Fruit fly (Drosophila melanogaster) whole organism, embryonic: ENCODE data around the gene CG13373.
A peak's percentile ranks its signal among the peaks of the same experiment; 100 is the strongest.

ENCODE experiments used
- Abd-B ChIP-seq: fragments of 200-800 bp; sonication (Bioruptor generic); optimal IDR thresholded peaks from 2 replicates; lab custom pipeline; 2018; ENCODE audit warnings: missing biosample characterization, mild to moderate bottlenecking, missing genetic modification characterization, moderate library complexity
- Aef1 ChIP-seq: fragments of 200-800 bp; sonication (Bioruptor generic); IDR thresholded peaks from 3 replicates; pipeline ENCODE4 v1.3.6; 2022; ENCODE audit warnings: missing biosample characterization, missing genetic modification characterization
- BtbVII ChIP-seq: fragments of 200-800 bp; sonication (Bioruptor generic); optimal IDR thresholded peaks from 3 replicates; lab custom pipeline; 2017; ENCODE audit warnings: missing biosample characterization, mild to moderate bottlenecking, missing genetic modification characterization
- Bteb2 ChIP-seq: fragments of 200-800 bp; sonication (Bioruptor generic); optimal IDR thresholded peaks from 2 replicates; lab custom pipeline; 2016; ENCODE audit warnings: missing biosample characterization, missing genetic modification characterization
- CG10267 ChIP-seq: fragments of 200-800 bp; sonication (Bioruptor generic); optimal IDR thresholded peaks from 2 replicates; lab custom pipeline; 2018; ENCODE audit warnings: missing biosample characterization, mild to moderate bottlenecking, missing genetic modification characterization, moderate library complexity
- CG10979 ChIP-seq: fragments of 200-800 bp; sonication (Bioruptor generic); optimal IDR thresholded peaks from 2 replicates; lab custom pipeline; 2018; ENCODE audit warnings: missing biosample characterization, mild to moderate bottlenecking, missing genetic modification characterization, moderate library complexity
- CG12104 ChIP-seq: fragments of 200-800 bp; sonication (Bioruptor generic); optimal IDR thresholded peaks from 3 replicates; lab custom pipeline; 2016; ENCODE audit warnings: missing biosample characterization, missing genetic modification characterization
- CG13624 ChIP-seq: fragments of 200-800 bp; sonication (Bioruptor generic); optimal IDR thresholded peaks from 2 replicates; lab custom pipeline; 2016; ENCODE audit warnings: missing biosample characterization, missing genetic modification characterization
- CG14965 ChIP-seq: fragments of 200-800 bp; sonication (Bioruptor generic); optimal IDR thresholded peaks from 2 replicates; lab custom pipeline; 2016; ENCODE audit warnings: missing biosample characterization, missing genetic modification characterization, borderline replicate concordance
- CG15479 ChIP-seq: fragments of 200-800 bp; sonication (Bioruptor generic); optimal IDR thresholded peaks from 3 replicates; lab custom pipeline; 2019; ENCODE audit warnings: missing biosample characterization, mild to moderate bottlenecking, missing genetic modification characterization, moderate library complexity
- CG15601 ChIP-seq: fragments of 200-800 bp; sonication (Bioruptor generic); optimal IDR thresholded peaks from 3 replicates; lab custom pipeline; 2019; ENCODE audit warnings: missing biosample characterization, mild to moderate bottlenecking, missing genetic modification characterization, moderate library complexity
- CG1602 ChIP-seq: fragments of 200-800 bp; sonication (Bioruptor generic); optimal IDR thresholded peaks from 3 replicates; lab custom pipeline; 2016; ENCODE audit warnings: missing biosample characterization, missing genetic modification characterization
- CG16779 ChIP-seq: fragments of 200-800 bp; sonication (Bioruptor generic); IDR thresholded peaks from 2 replicates; pipeline ENCODE4 v1.3.6; 2022; ENCODE audit warnings: missing biosample characterization, missing genetic modification characterization
- CG2129 ChIP-seq: fragments of 200-800 bp; sonication (Bioruptor generic); IDR thresholded peaks from 2 replicates; pipeline ENCODE4 v1.3.6; 2022; ENCODE audit warnings: missing biosample characterization, missing genetic modification characterization; ENCODE audit not compliant: partially characterized antibody
- CG31365 ChIP-seq: fragments of 200-800 bp; sonication (Bioruptor generic); optimal IDR thresholded peaks from 2 replicates; lab custom pipeline; 2018; ENCODE audit warnings: missing biosample characterization, mild to moderate bottlenecking, missing genetic modification characterization
- CG3163 ChIP-seq: fragments of 200-800 bp; sonication (Bioruptor generic); optimal IDR thresholded peaks from 3 replicates; lab custom pipeline; 2016; ENCODE audit warnings: missing biosample characterization, missing genetic modification characterization
- CG32532 ChIP-seq: fragments of 200-800 bp; sonication (Bioruptor generic); IDR thresholded peaks from 2 replicates; pipeline ENCODE4 v1.3.6; 2022; ENCODE audit warnings: missing biosample characterization, missing genetic modification characterization
- CG33213 ChIP-seq: fragments of 200-800 bp; sonication (Bioruptor generic); optimal IDR thresholded peaks from 3 replicates; lab custom pipeline; 2016; ENCODE audit warnings: missing biosample characterization, missing genetic modification characterization
- CG34224 ChIP-seq: fragments of 200-800 bp; sonication (Bioruptor generic); IDR thresholded peaks from 3 replicates; pipeline ENCODE4 v1.3.6; 2022; ENCODE audit warnings: missing biosample characterization, missing genetic modification characterization; ENCODE audit not compliant: partially characterized antibody
- CG6791 ChIP-seq: fragments of 200-800 bp; sonication (Bioruptor generic); IDR thresholded peaks from 3 replicates; pipeline ENCODE4 v1.3.6; 2022; ENCODE audit warnings: missing biosample characterization, missing genetic modification characterization; ENCODE audit not compliant: partially characterized antibody
- CG6813 ChIP-seq: fragments of 200-800 bp; sonication (Bioruptor generic); optimal IDR thresholded peaks from 2 replicates; lab custom pipeline; 2017; ENCODE audit warnings: missing biosample characterization, missing genetic modification characterization, mild to moderate bottlenecking, moderate library complexity, missing genetic modification reagents
- CG9609 ChIP-seq: fragments of 200-800 bp; sonication (Bioruptor generic); optimal IDR thresholded peaks from 3 replicates; lab custom pipeline; 2016; ENCODE audit warnings: missing biosample characterization, missing genetic modification characterization
- CkIIα-i1 ChIP-seq: fragments of 200-800 bp; sonication (Bioruptor generic); IDR thresholded peaks from 2 replicates; pipeline ENCODE4 v1.3.6; 2022; ENCODE audit warnings: missing biosample characterization, missing genetic modification characterization
- Hand ChIP-seq: fragments of 200-800 bp; sonication (Bioruptor generic); optimal IDR thresholded peaks from 2 replicates; lab custom pipeline; 2017; ENCODE audit warnings: mild to moderate bottlenecking, missing biosample characterization, missing genetic modification reagents, missing genetic modification characterization
- Hmr ChIP-seq: fragments of 200-800 bp; sonication (Bioruptor generic); optimal IDR thresholded peaks from 3 replicates; lab custom pipeline; 2017; ENCODE audit warnings: mild to moderate bottlenecking, missing biosample characterization, missing genetic modification reagents, missing genetic modification characterization
- Hr39 ChIP-seq: fragments of >200 bp; optimal IDR thresholded peaks from 2 replicates; lab custom pipeline; 2017
- Hr78 ChIP-seq, 2 experiments: fragments of 200-800 bp in 1 of 2; fragments of >200 bp in 1 of 2; sonication (Bioruptor generic) in 1 of 2; optimal IDR thresholded peaks; 2 replicates each; lab custom pipeline; 2017 to 2019; ENCODE audit warnings: missing biosample characterization in 2 of 2, missing genetic modification characterization in 2 of 2, mild to moderate bottlenecking in 1 of 2, moderate library complexity in 1 of 2
- Meics ChIP-seq: fragments of 200-800 bp; sonication (Bioruptor generic); optimal IDR thresholded peaks from 2 replicates; lab custom pipeline; 2017; ENCODE audit warnings: missing biosample characterization, mild to moderate bottlenecking, missing genetic modification characterization
- NK7.1 ChIP-seq: fragments of 200-800 bp; sonication (Bioruptor generic); optimal IDR thresholded peaks from 3 replicates; lab custom pipeline; 2016; ENCODE audit warnings: missing biosample characterization, missing genetic modification characterization
- Xrp1 ChIP-seq: fragments of 200-800 bp; sonication (Bioruptor generic); IDR thresholded peaks from 2 replicates; pipeline ENCODE4 v1.3.6; 2022; ENCODE audit warnings: missing biosample characterization, missing genetic modification characterization
- ara ChIP-seq: fragments of 200-800 bp; sonication (Bioruptor generic); IDR thresholded peaks from 2 replicates; pipeline ENCODE4 v1.3.6; 2022; ENCODE audit warnings: missing biosample characterization, missing genetic modification characterization
- br ChIP-seq: fragments of >200 bp; optimal IDR thresholded peaks from 2 replicates; lab custom pipeline; 2017
- chinmo ChIP-seq: fragments of 200-800 bp; sonication (Bioruptor generic); IDR thresholded peaks from 4 replicates; pipeline ENCODE4 v1.3.6; 2022; ENCODE audit warnings: missing biosample characterization, missing genetic modification characterization; ENCODE audit not compliant: partially characterized antibody
- crc ChIP-seq: fragments of 200-800 bp; sonication (Bioruptor generic); optimal IDR thresholded peaks from 2 replicates; lab custom pipeline; 2016; ENCODE audit warnings: missing biosample characterization, missing genetic modification characterization
- crol ChIP-seq: fragments of 200-800 bp; sonication (Bioruptor generic); IDR thresholded peaks from 2 replicates; pipeline ENCODE4 v1.3.6; 2022; ENCODE audit warnings: missing biosample characterization, missing genetic modification characterization
- da ChIP-seq: fragments of 200-800 bp; sonication (Bioruptor generic); optimal IDR thresholded peaks from 2 replicates; lab custom pipeline; 2016; ENCODE audit warnings: missing biosample characterization, missing genetic modification characterization
- disco-r ChIP-seq: fragments of 200-800 bp; sonication (Bioruptor generic); optimal IDR thresholded peaks from 2 replicates; lab custom pipeline; 2016; ENCODE audit warnings: missing biosample characterization, missing genetic modification characterization
- fd64A ChIP-seq: fragments of 200-800 bp; sonication (Bioruptor generic); optimal IDR thresholded peaks from 3 replicates; lab custom pipeline; 2018; ENCODE audit warnings: missing biosample characterization, mild to moderate bottlenecking, missing genetic modification characterization
- fru ChIP-seq: fragments of >200 bp; optimal IDR thresholded peaks from 2 replicates; lab custom pipeline; 2017
- ftz-f1 ChIP-seq: fragments of 200-800 bp; sonication (Bioruptor generic); optimal IDR thresholded peaks from 2 replicates; lab custom pipeline; 2016; ENCODE audit warnings: missing biosample characterization, missing genetic modification characterization
- lola ChIP-seq, 3 experiments: fragments of >200 bp in 2 of 3; fragments of 200-800 bp in 1 of 3; sonication (Bioruptor generic) in 1 of 3; optimal IDR thresholded peaks; 2 replicates each; lab custom pipeline; 2017 to 2019; ENCODE audit warnings: missing biosample characterization in 3 of 3, missing genetic modification characterization in 3 of 3, mild to moderate bottlenecking in 1 of 3, moderate library complexity in 1 of 3
- nmo ChIP-seq: fragments of 200-800 bp; sonication (Bioruptor generic); optimal IDR thresholded peaks from 2 replicates; lab custom pipeline; 2018; ENCODE audit warnings: missing biosample characterization, mild to moderate bottlenecking, missing genetic modification characterization, moderate library complexity
- pita ChIP-seq: fragments of 200-800 bp; sonication (Bioruptor generic); optimal IDR thresholded peaks from 2 replicates; lab custom pipeline; 2017; ENCODE audit warnings: missing biosample characterization, mild to moderate bottlenecking, missing genetic modification characterization
- repo ChIP-seq: fragments of 200-800 bp; sonication (Bioruptor generic); optimal IDR thresholded peaks from 2 replicates; lab custom pipeline; 2016; ENCODE audit warnings: missing biosample characterization, missing genetic modification characterization
- run ChIP-seq: fragments of 200-800 bp; sonication (Bioruptor generic); optimal IDR thresholded peaks from 3 replicates; lab custom pipeline; 2018; ENCODE audit warnings: missing biosample characterization, mild to moderate bottlenecking, missing genetic modification characterization
- sisA ChIP-seq: fragments of 200-800 bp; sonication (Bioruptor generic); IDR thresholded peaks from 2 replicates; pipeline ENCODE4 v1.3.6; 2022; ENCODE audit warnings: missing biosample characterization, missing genetic modification characterization
- tap ChIP-seq: fragments of 200-800 bp; optimal IDR thresholded peaks from 3 replicates; lab custom pipeline; 2019; ENCODE audit warnings: missing biosample characterization, mild to moderate bottlenecking, missing genetic modification characterization, moderate library complexity
- tgo ChIP-seq: fragments of 200-800 bp; sonication (Bioruptor generic); IDR thresholded peaks from 3 replicates; pipeline ENCODE4 v1.3.6; 2022; ENCODE audit warnings: missing biosample characterization, missing genetic modification characterization
- usp ChIP-seq: fragments of >200 bp; optimal IDR thresholded peaks from 2 replicates; lab custom pipeline; 2017; ENCODE audit warnings: missing biosample characterization, missing genetic modification characterization
- z ChIP-seq: fragments of 200-800 bp; sonication (Bioruptor generic); IDR thresholded peaks from 3 replicates; pipeline ENCODE4 v1.3.6; 2022; ENCODE audit warnings: missing biosample characterization, missing genetic modification characterization

The CG13373 gene

dm6 chrX:493445-494190 is 16.8 kb downstream of the CG13373 start, which contains the start of gene CG17896 (continued):
- TF ChIP-seq lola (GFP tag; optimal IDR thresholded peaks at IDR 0.05; lab: Kevin White, UChicago) (peak in 2 of 3 experiments; percentile 50 to 76), CG15601 (tag; lab: Kevin White, UChicago) (peak; percentile 88), repo (GFP tag; lab: Kevin White, UChicago) (peak; percentile 97), fru (no peak), Aef1 (GFP tag; lab: Robert Waterston, UW) (peak; percentile 99), CG14965 (GFP tag; lab: Kevin White, UChicago) (peak; percentile 90), br (no peak), CG33213 (GFP tag; lab: Kevin White, UChicago) (peak; percentile 98), Abd-B (GFP tag; lab: Kevin White, UChicago) (peak; percentile 98), CG15479 (no peak), run (tag; lab: Kevin White, UChicago) (peak; percentile 91), CG1602 (GFP tag; lab: Kevin White, UChicago) (peak; percentile 96), NK7.1 (GFP tag; lab: Kevin White, UChicago) (peak; percentile 97), pita (GFP tag; lab: Kevin White, UChicago) (no peak), BtbVII (peak; percentile 97), CG32532 (GFP tag; lab: Robert Waterston, UW) (peak; percentile 100), CG34224 (GFP tag; lab: Robert Waterston, UW) (no peak), Hr78 (GFP tag; optimal IDR thresholded peaks at IDR 0.05; lab: Kevin White, UChicago) (peak in 1 of 2 experiments; percentile 75), CG12104 (GFP tag; lab: Kevin White, UChicago) (peak; percentile 97), CG3163 (GFP tag; lab: Kevin White, UChicago) (peak; percentile 92), Hmr (peak; percentile 99), ftz-f1 (GFP tag; lab: Kevin White, UChicago) (peak; percentile 19), Xrp1 (GFP tag; lab: Robert Waterston, UW) (peak; percentile 97), CG10267 (peak; percentile 87), crol (GFP tag; lab: Robert Waterston, UW) (no peak), Hand (GFP tag; lab: Kevin White, UChicago) (peak; percentile 95), CG16779 (GFP tag; lab: Robert Waterston, UW) (peak; percentile 99), CkIIα-i1 (GFP tag; lab: Robert Waterston, UW) (peak; percentile 93), CG6813 (GFP tag; lab: Kevin White, UChicago) (peak; percentile 97), z (GFP tag; lab: Robert Waterston, UW) (peak; percentile 72; the same call in 1 of the 3 replicates), tgo (GFP tag; lab: Robert Waterston, UW) (peak; percentile 98), Bteb2 (GFP tag; lab: Kevin White, UChicago) (peak; percentile 98), fd64A (GFP tag; lab: Kevin White, UChicago) (peak; percentile 89), CG31365 (tag; lab: Kevin White, UChicago) (peak; percentile 91), Meics (GFP tag; lab: Kevin White, UChicago) (peak; percentile 98), Hr39 (no peak), CG6791 (no peak), CG10979 (tag; lab: Kevin White, UChicago) (peak; percentile 90), nmo (peak; percentile 96), ara (peak; percentile 96), usp (GFP tag; lab: Kevin White, UChicago) (no peak), chinmo (GFP tag; lab: Robert Waterston, UW) (0 out of 4 replicates have a peak, but pooled peaks have one; percentile 62), disco-r (GFP tag; lab: Kevin White, UChicago) (peak; percentile 97), CG2129 (GFP tag; lab: Robert Waterston, UW) (no peak), tap (tag; lab: Kevin White, UChicago) (peak; percentile 91), CG13624 (GFP tag; lab: Kevin White, UChicago) (peak; percentile 99), crc (GFP tag; lab: Kevin White, UChicago) (peak; percentile 98), da (GFP tag; lab: Kevin White, UChicago) (peak; percentile 97), sisA (GFP tag; lab: Robert Waterston, UW) (peak; percentile 98), CG9609 (GFP tag; lab: Kevin White, UChicago) (peak; percentile 99)
